Worm (Caenorhabditis elegans) whole organism, L4/young adult: ENCODE measurements around the gene M176.4.

ENCODE experiments used
- dao-5 ChIP-seq: sonication (generic microtip); optimal IDR thresholded peaks from 2 replicates; lab custom pipeline; 2016; ENCODE audit warnings: missing genotype, missing genetic modification characterization, moderate library complexity, missing compliant biosample characterization
- him-1 ChIP-seq: sonication (generic microtip); optimal IDR thresholded peaks from 2 replicates; lab custom pipeline; 2016; ENCODE audit warnings: missing genotype, missing genetic modification reagents, missing genetic modification characterization, missing compliant biosample characterization

DNA sequence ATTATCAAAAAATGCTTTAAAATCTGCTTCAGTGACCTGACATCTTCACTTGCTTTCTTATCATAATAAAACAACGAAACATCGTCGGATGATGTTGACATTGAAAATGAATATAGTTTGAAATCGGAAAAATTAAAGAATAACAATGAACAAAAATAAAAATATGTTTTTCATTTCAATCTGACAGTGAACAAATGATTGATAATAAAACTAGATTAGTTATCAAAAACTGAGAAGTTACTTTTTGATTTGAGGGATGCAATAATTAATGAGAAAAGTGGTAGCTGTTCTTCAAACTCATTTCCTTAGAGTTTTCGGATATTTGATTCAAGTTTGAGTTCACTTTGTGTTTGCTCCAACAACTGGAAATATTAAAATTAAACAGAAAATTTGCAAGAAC, 25.4 kb downstream of the M176.4 start, which contains the start of gene chil-15:
- TF ChIP-seq him-1 (tag; lab: Kevin White, UChicago), result no peak
- TF ChIP-seq dao-5 (tag; lab: Kevin White, UChicago), result no peak
